Worm (Caenorhabditis elegans): ENCODE results near the gene fut-5.

Gene fut-5

ce11 chrII:4683693-4684092, 16.2 kb upstream of the fut-5 start, which contains the start of gene sre-40:
Gene sre-40, minus strand, starts transcription at chrII:4683793.
- no peak for TF ChIP-seq ets-5 (GFP tag; IDR thresholded peaks at IDR 0.05)
- no peak for TF ChIP-seq lin-35 (GFP tag; optimal IDR thresholded peaks at IDR 0.05)
- TF ChIP-seq lir-3 (tag; optimal IDR thresholded peaks at IDR 0.05; ENCODE audit: poor library complexity): no peak
- no peak for TF ChIP-seq nhr-76 (tag; optimal IDR thresholded peaks at IDR 0.05)
- no peak for TF ChIP-seq xbp-1 (tag; optimal IDR thresholded peaks at IDR 0.05)
- TF ChIP-seq nhr-28 (tag; optimal IDR thresholded peaks at IDR 0.05): no peak
- TF ChIP-seq ceh-90 (tag; optimal IDR thresholded peaks at IDR 0.05): no peak
- TF ChIP-seq lin-39 (tag; optimal IDR thresholded peaks at IDR 0.05): no peak
- TF ChIP-seq mdl-1 (tag; optimal IDR thresholded peaks at IDR 0.05): no peak
- TF ChIP-seq mab-9 (GFP tag; IDR thresholded peaks at IDR 0.05): no peak
- TF ChIP-seq tbx-2 (tag; optimal IDR thresholded peaks at IDR 0.05): no peak
- TF ChIP-seq nhr-77 (tag; optimal IDR thresholded peaks at IDR 0.05): no peak
- TF ChIP-seq ceh-8 (GFP tag; optimal IDR thresholded peaks at IDR 0.05): no peak
- TF ChIP-seq unc-62 (GFP tag; optimal IDR thresholded peaks at IDR 0.05): no peak
- no peak for TF ChIP-seq ceh-82 (tag; optimal IDR thresholded peaks at IDR 0.05)
- TF ChIP-seq rnt-1 (tag; optimal IDR thresholded peaks at IDR 0.05): no peak
- TF ChIP-seq alr-1 (tag; optimal IDR thresholded peaks at IDR 0.05; ENCODE audit: borderline replicate concordance): no peak
- no peak for TF ChIP-seq lin-14 (GFP tag; optimal IDR thresholded peaks at IDR 0.05)
- TF ChIP-seq mep-1 (tag; optimal IDR thresholded peaks at IDR 0.05): no peak
- TF ChIP-seq egl-13 (tag; optimal IDR thresholded peaks at IDR 0.05): no peak

- peak; percentile 43 for TF ChIP-seq blmp-1 (tag; optimal IDR thresholded peaks at IDR 0.05)
- TF ChIP-seq nhr-47 (tag; optimal IDR thresholded peaks at IDR 0.05): no peak
These were observed 13.9 kb upstream of the fut-5 start, which contains the start of gene T05A7.7 for ce11 chrII:4681391-4681790. Gene T05A7.7, minus strand, starts transcription at chrII:4681491.

ce11 chrII:4677916-4678315, 10.4 kb upstream of the fut-5 start, which contains the start of gene T05A7.1:
Gene T05A7.1, plus strand, starts transcription at chrII:4678216.
- TF ChIP-seq jun-1 (tag; optimal IDR thresholded peaks at IDR 0.05) (no peak), xbp-1 (tag; optimal IDR thresholded peaks at IDR 0.05) (no peak), unc-98 (GFP tag; IDR thresholded peaks at IDR 0.05) (no peak), blmp-1 (tag; optimal IDR thresholded peaks at IDR 0.05) (no peak), sptf-1 (tag; optimal IDR thresholded peaks at IDR 0.05) (no peak), dsc-1 (tag; optimal IDR thresholded peaks at IDR 0.05) (no peak), nhr-85 (tag) (no peak), lin-35 (GFP tag; optimal IDR thresholded peaks at IDR 0.05) (no peak), aly-2 (tag; optimal IDR thresholded peaks at IDR 0.05) (no peak), hlh-17 (GFP tag; optimal IDR thresholded peaks at IDR 0.05; ENCODE audit: borderline replicate concordance) (no peak)

ce11 chrII:4676241-4676640, 8.8 kb upstream of the fut-5 start:
- TF ChIP-seq lir-3 (tag; optimal IDR thresholded peaks at IDR 0.05; ENCODE audit: poor library complexity) (peak; percentile 14), rnt-1 (tag; optimal IDR thresholded peaks at IDR 0.05) (peak; percentile 26), lsy-2 (tag; optimal IDR thresholded peaks at IDR 0.05) (peak in 1 of 2 experiments; percentile 22), snu-23 (GFP tag; optimal IDR thresholded peaks at IDR 0.05) (peak; percentile 5), aly-2 (tag; optimal IDR thresholded peaks at IDR 0.05) (no peak), nhr-71 (tag; optimal IDR thresholded peaks at IDR 0.05) (peak; percentile 48), lin-14 (GFP tag; optimal IDR thresholded peaks at IDR 0.05) (peak; percentile 49), xbp-1 (tag; optimal IDR thresholded peaks at IDR 0.05) (no peak), nhr-19 (GFP tag; conservative IDR thresholded peaks at IDR 0.05) (0 out of 2 replicates have a peak, but pooled peaks have one; percentile 17)

- TF ChIP-seq sup-37 (GFP tag; optimal IDR thresholded peaks at IDR 0.05) (no peak), ceh-63 (GFP tag; optimal IDR thresholded peaks at IDR 0.05) (no peak), skn-1 (tag; optimal IDR thresholded peaks at IDR 0.05) (no peak), alr-1 (tag; optimal IDR thresholded peaks at IDR 0.05; ENCODE audit: borderline replicate concordance) (no peak), zag-1 (tag; optimal IDR thresholded peaks at IDR 0.05) (no peak), nhr-76 (tag; optimal IDR thresholded peaks at IDR 0.05) (no peak), F16B12.6 (tag; optimal IDR thresholded peaks at IDR 0.05) (no peak), dsc-1 (tag; optimal IDR thresholded peaks at IDR 0.05) (no peak), hpl-2 (GFP tag; optimal IDR thresholded peaks at IDR 0.05) (no peak)
These were observed 8.0 kb upstream of the fut-5 start, which contains the start of gene T05A7.3 for ce11 chrII:4675481-4675880. Gene T05A7.3, plus strand, starts transcription at chrII:4675781.

All from whole organism, L1 larva.